Worm (Caenorhabditis elegans) whole organism, L4 larva: ENCODE measurements around the gene F57B1.5.
"Not testable (repeated sequence)": the region's sequence is repeated elsewhere in the genome, so short reads cannot be mapped to it uniquely, and the experiment has no call there.

Source experiments
- D1046.2 ChIP-seq: fragments of 200-800 bp; sonication (Bioruptor generic); IDR thresholded peaks from 2 replicates; pipeline ENCODE4 v1.3.6; 2022; ENCODE audit warnings: missing genetic modification characterization, missing compliant biosample characterization
- F26F4.8 ChIP-seq: fragments of 200-800 bp; sonication (Bioruptor generic); conservative IDR thresholded peaks from 2 replicates; pipeline ENCODE4 v1.3.6; 2022; ENCODE audit warnings: missing genetic modification characterization, missing compliant biosample characterization
- F44E2.7 ChIP-seq: fragments of 200-800 bp; sonication (Bioruptor generic); IDR thresholded peaks from 2 replicates; pipeline ENCODE4 v2.1.2; 2022; ENCODE audit warnings: missing genetic modification characterization, missing compliant biosample characterization
- R02D3.7 ChIP-seq: fragments of 150-350 bp; sonication (generic microtip); optimal IDR thresholded peaks from 3 replicates; lab custom pipeline; 2014; ENCODE audit warnings: missing biosample characterization, missing genetic modification characterization
- Y75B8A.6 ChIP-seq: fragments of 200-800 bp; sonication (Bioruptor generic); IDR thresholded peaks from 2 replicates; pipeline ENCODE4 v1.3.6; 2022; ENCODE audit warnings: missing genetic modification reagents, missing genetic modification characterization, missing compliant biosample characterization
- ZK337.2 ChIP-seq: fragments of 200-800 bp; sonication (Bioruptor generic); IDR thresholded peaks from 2 replicates; pipeline ENCODE4 v1.3.6; 2022; ENCODE audit warnings: missing genetic modification reagents, missing genetic modification characterization, missing compliant biosample characterization
- aly-2 ChIP-seq: sonication (generic microtip); optimal IDR thresholded peaks from 2 replicates; lab custom pipeline; 2018; ENCODE audit warnings: missing biosample characterization, missing genetic modification characterization
- ceh-20 ChIP-seq: fragments of 200-800 bp; sonication (Bioruptor generic); IDR thresholded peaks from 2 replicates; pipeline ENCODE4 v1.3.6; 2022; ENCODE audit warnings: missing genetic modification reagents, missing genetic modification characterization, missing compliant biosample characterization
- ceh-28 ChIP-seq: fragments of 150-350 bp; optimal IDR thresholded peaks from 2 replicates; lab custom pipeline; 2014; ENCODE audit warnings: missing biosample characterization, missing genetic modification reagents, missing genetic modification characterization
- ceh-44 ChIP-seq: fragments of 200-800 bp; sonication (Bioruptor generic); IDR thresholded peaks from 2 replicates; pipeline ENCODE4 v1.3.6; 2022; ENCODE audit warnings: missing genetic modification reagents, missing genetic modification characterization, missing compliant biosample characterization
- ceh-82 ChIP-seq: sonication (generic microtip); optimal IDR thresholded peaks from 2 replicates; lab custom pipeline; 2017; ENCODE audit warnings: missing biosample characterization, missing genetic modification characterization
- ces-1 ChIP-seq: fragments of 150-350 bp; sonication (generic microtip); optimal IDR thresholded peaks from 4 replicates; lab custom pipeline; 2014; ENCODE audit warnings: missing biosample characterization, missing genetic modification reagents, missing genetic modification characterization
- cey-2 ChIP-seq: sonication (generic microtip); optimal IDR thresholded peaks from 3 replicates; lab custom pipeline; 2017; ENCODE audit warnings: missing genetic modification characterization, mild to moderate bottlenecking, missing compliant biosample characterization, antibody characterized with exemption, borderline replicate concordance; ENCODE audit not compliant: insufficient read depth
- ctbp-1 ChIP-seq: fragments of 200-800 bp; sonication (Bioruptor generic); IDR thresholded peaks from 2 replicates; pipeline ENCODE4 v1.3.6; 2022; ENCODE audit warnings: missing genetic modification reagents, missing genetic modification characterization, missing compliant biosample characterization
- daf-16 ChIP-seq, 3 experiments: sonication (generic microtip); optimal IDR thresholded peaks; 2 replicates each; lab custom pipeline; 2016 to 2017; ENCODE audit warnings: missing genetic modification characterization in 3 of 3, missing genetic modification reagents in 3 of 3, mild to moderate bottlenecking in 2 of 3, missing compliant biosample characterization in 2 of 3, missing biosample characterization in 1 of 3, moderate library complexity in 1 of 3
- daf-19 ChIP-seq: fragments of 200-800 bp; sonication (Bioruptor generic); conservative IDR thresholded peaks from 2 replicates; pipeline ENCODE4 v1.3.6; 2022; ENCODE audit warnings: missing genetic modification characterization, missing compliant biosample characterization
- dmd-8 ChIP-seq: fragments of 200-800 bp; sonication (Bioruptor generic); IDR thresholded peaks from 2 replicates; pipeline ENCODE4 v1.3.6; 2022; ENCODE audit warnings: missing genetic modification characterization, missing compliant biosample characterization
- fkh-10 ChIP-seq: fragments of 150-350 bp; optimal IDR thresholded peaks from 2 replicates; lab custom pipeline; 2014; ENCODE audit warnings: missing biosample characterization, missing genetic modification reagents, missing genetic modification characterization
- hif-1 ChIP-seq, 2 experiments: sonication (generic microtip); optimal IDR thresholded peaks; 2 replicates each; lab custom pipeline; 2016 to 2017; ENCODE audit warnings: missing compliant biosample characterization in 2 of 2, missing genetic modification characterization in 2 of 2, missing genetic modification reagents in 2 of 2, missing genotype in 2 of 2, mild to moderate bottlenecking in 1 of 2
- lim-7 ChIP-seq: fragments of 200-800 bp; sonication (Bioruptor generic); IDR thresholded peaks from 2 replicates; pipeline ENCODE4 v1.3.6; 2022; ENCODE audit warnings: missing genetic modification characterization, missing compliant biosample characterization
- lin-1 ChIP-seq: fragments of 200-800 bp; sonication (Bioruptor generic); IDR thresholded peaks from 2 replicates; pipeline ENCODE4 v1.3.6; 2022; ENCODE audit warnings: missing genetic modification reagents, missing genetic modification characterization, missing compliant biosample characterization
- lir-3 ChIP-seq: sonication (generic microtip); optimal IDR thresholded peaks from 2 replicates; lab custom pipeline; 2016; ENCODE audit warnings: mild to moderate bottlenecking, missing genetic modification characterization, missing compliant biosample characterization
- lsy-2 ChIP-seq, 2 experiments: fragments of 150-350 bp in 1 of 2; sonication (generic microtip) in 1 of 2; optimal IDR thresholded peaks; 2 replicates each; lab custom pipeline; 2014 to 2017; ENCODE audit warnings: missing biosample characterization in 2 of 2, missing genetic modification characterization in 2 of 2
- madf-9 ChIP-seq: fragments of 200-800 bp; sonication (Bioruptor generic); conservative IDR thresholded peaks from 2 replicates; pipeline ENCODE4 v1.3.6; 2022; ENCODE audit warnings: missing genetic modification reagents, missing genetic modification characterization, missing compliant biosample characterization
- mes-2 ChIP-seq: sonication (generic microtip); optimal IDR thresholded peaks from 2 replicates; lab custom pipeline; 2016; ENCODE audit warnings: missing genotype, mild to moderate bottlenecking, missing genetic modification characterization, missing compliant biosample characterization; ENCODE audit not compliant: poor library complexity, severe bottlenecking
- mxl-2 ChIP-seq: fragments of 200-800 bp; sonication (Bioruptor generic); conservative IDR thresholded peaks from 2 replicates; pipeline ENCODE4 v1.3.6; 2022; ENCODE audit warnings: missing genetic modification reagents, missing genetic modification characterization, missing compliant biosample characterization
- nhr-11 ChIP-seq: fragments of 150-350 bp; optimal IDR thresholded peaks from 2 replicates; lab custom pipeline; 2014; ENCODE audit warnings: missing biosample characterization, missing genetic modification characterization
- nhr-41 ChIP-seq: fragments of 200-800 bp; sonication (Bioruptor generic); IDR thresholded peaks from 2 replicates; pipeline ENCODE4 v1.3.6; 2022; ENCODE audit warnings: missing genetic modification reagents, missing genetic modification characterization, missing compliant biosample characterization
- pha-4 ChIP-seq, 2 experiments: fragments of 150-350 bp in 1 of 2; fragments of 200-800 bp in 1 of 2; sonication (Bioruptor generic) in 1 of 2; IDR thresholded peaks in 1 of 2; optimal IDR thresholded peaks in 1 of 2; 2 replicates each; pipeline versions ENCODE4 v1.3.6 to Lab custom; 2014 to 2022; ENCODE audit warnings: missing genetic modification characterization in 2 of 2, missing genetic modification reagents in 2 of 2, missing biosample characterization in 1 of 2, missing compliant biosample characterization in 1 of 2
- php-3 ChIP-seq: fragments of 200-800 bp; sonication (Bioruptor generic); IDR thresholded peaks from 2 replicates; pipeline ENCODE4 v1.3.6; 2022; ENCODE audit warnings: missing genetic modification reagents, missing genetic modification characterization, missing compliant biosample characterization
- pqm-1 ChIP-seq: sonication (generic microtip); optimal IDR thresholded peaks from 2 replicates; lab custom pipeline; 2017; ENCODE audit warnings: missing biosample characterization, missing genetic modification characterization
- saeg-2 ChIP-seq: fragments of 200-800 bp; sonication (Bioruptor generic); IDR thresholded peaks from 2 replicates; pipeline ENCODE4 v1.3.6; 2022; ENCODE audit warnings: missing genetic modification reagents, missing genetic modification characterization, missing compliant biosample characterization
- skn-1 ChIP-seq: fragments of 150-350 bp; optimal IDR thresholded peaks from 2 replicates; lab custom pipeline; 2014; ENCODE audit warnings: missing biosample characterization, missing genetic modification characterization
- spr-3 ChIP-seq: fragments of 200-800 bp; sonication (Bioruptor generic); optimal IDR thresholded peaks from 2 replicates; lab custom pipeline; 2018; ENCODE audit warnings: mild to moderate bottlenecking, missing genetic modification characterization, missing compliant biosample characterization
- tra-1 ChIP-seq: fragments of 200-800 bp; sonication (Bioruptor generic); IDR thresholded peaks from 2 replicates; pipeline ENCODE4 v1.3.6; 2022; ENCODE audit warnings: missing genetic modification reagents, missing genetic modification characterization, missing compliant biosample characterization
- unc-62 ChIP-seq, 3 experiments: fragments of 150-350 bp in 1 of 3; sonication (generic microtip); optimal IDR thresholded peaks in 2 of 3; peaks in 1 of 3; 1 replicate in 1 of 3; 2 replicates in 2 of 3; lab custom pipeline; 2014 to 2017; ENCODE audit warnings: missing biosample characterization in 3 of 3, missing genetic modification characterization in 3 of 3, missing genetic modification reagents in 3 of 3, missing genotype in 1 of 3
- vab-7 ChIP-seq: fragments of 200-800 bp; sonication (Bioruptor generic); IDR thresholded peaks from 2 replicates; pipeline ENCODE4 v1.3.6; 2022; ENCODE audit warnings: missing genetic modification reagents, missing genetic modification characterization, missing compliant biosample characterization
- zfp-2 ChIP-seq: sonication (generic microtip); optimal IDR thresholded peaks from 2 replicates; lab custom pipeline; 2016; ENCODE audit warnings: mild to moderate bottlenecking, missing genetic modification characterization, missing compliant biosample characterization
- zip-11 ChIP-seq: fragments of 200-800 bp; sonication (Bioruptor generic); IDR thresholded peaks from 2 replicates; pipeline ENCODE4 v1.3.6; 2022; ENCODE audit warnings: missing genetic modification characterization, missing compliant biosample characterization

Gene F57B1.5

DNA sequence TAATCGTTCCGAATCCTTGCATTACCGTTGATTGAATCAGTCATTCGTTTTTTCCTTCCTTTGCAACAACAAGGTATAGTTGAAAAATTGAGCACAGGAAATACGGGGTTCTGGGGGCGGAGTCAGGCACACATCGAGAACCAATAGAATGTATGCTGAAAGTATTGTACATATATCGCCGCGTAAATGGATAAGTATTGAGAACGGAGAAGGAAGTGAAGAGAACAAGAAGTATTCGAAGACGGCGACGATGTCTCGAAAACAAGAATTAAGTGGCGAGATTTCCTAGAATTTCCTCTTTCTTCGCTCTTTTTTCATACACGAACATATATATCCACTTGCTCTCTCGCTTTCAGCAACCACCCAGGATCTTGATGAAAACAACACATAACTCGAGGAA lies 13.5 kb downstream of the F57B1.5 start:
- TF ChIP-seq lir-3 (tag; lab: Kevin White, UChicago) (no peak), Y75B8A.6 (GFP tag; lab: Robert Waterston, UW) (no peak), unc-62 (GFP tag; optimal IDR thresholded peaks at IDR 0.05 in 1 of 2; lab: Kevin White, UChicago) (peak in 1 of 2 experiments; percentile 92), unc-62 (tag; optimal IDR thresholded peaks at IDR 0.05; lab: Kevin White, UChicago) (no peak), fkh-10 (peak; percentile 45)

- TF ChIP-seq daf-19 (no peak), ces-1 (no peak), daf-16 (GFP tag; optimal IDR thresholded peaks at IDR 0.05; lab: Kevin White, UChicago) (no peak), daf-16 (tag; optimal IDR thresholded peaks at IDR 0.05; lab: Kevin White, UChicago) (no peak), ceh-82 (tag; lab: Kevin White, UChicago) (no peak), nhr-41 (no peak), skn-1 (tag; lab: Kevin White, UChicago) (no peak), hif-1 (tag; optimal IDR thresholded peaks at IDR 0.05; lab: Kevin White, UChicago) (no peak), mxl-2 (no peak), pqm-1 (tag; lab: Kevin White, UChicago) (no peak), mes-2 (tag; lab: Kevin White, UChicago) (no peak), ceh-28 (tag; lab: Kevin White, UChicago) (no peak), lin-1 (GFP tag; lab: Robert Waterston, UW) (no peak), cey-2 (tag; lab: Kevin White, UChicago) (no peak), lsy-2 (tag; optimal IDR thresholded peaks at IDR 0.05; lab: Kevin White, UChicago) (no peak), zfp-2 (tag; lab: Kevin White, UChicago) (no peak), ceh-44 (no peak)
Observed at ce11 chrV:13229538-13229937, 22.0 kb downstream of the F57B1.5 start.

DNA sequence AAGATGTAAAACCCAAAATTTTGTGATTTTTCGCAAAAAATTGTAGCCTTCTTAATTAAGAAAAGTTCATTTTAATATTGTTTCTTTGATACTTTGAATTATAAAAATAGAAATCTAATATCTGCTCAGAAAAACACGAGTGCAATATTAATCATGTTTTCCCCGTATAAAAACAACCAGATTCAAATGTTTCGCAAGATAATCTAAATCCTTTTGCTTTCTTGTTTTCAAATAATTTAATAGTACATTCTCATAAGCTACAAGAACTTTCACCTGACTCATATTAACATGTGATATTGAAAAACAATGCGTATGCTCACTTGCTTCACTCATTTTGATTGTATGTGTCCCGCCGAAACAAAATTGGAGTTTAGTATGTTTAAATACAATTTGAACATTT lies 27.8 kb downstream of the F57B1.5 start:
- peak; percentile 28 for TF ChIP-seq nhr-11 (tag; lab: Kevin White, UChicago)
- TF ChIP-seq ZK337.2 = no peak
- TF ChIP-seq, all 104 proteins: peak for 1

DNA sequence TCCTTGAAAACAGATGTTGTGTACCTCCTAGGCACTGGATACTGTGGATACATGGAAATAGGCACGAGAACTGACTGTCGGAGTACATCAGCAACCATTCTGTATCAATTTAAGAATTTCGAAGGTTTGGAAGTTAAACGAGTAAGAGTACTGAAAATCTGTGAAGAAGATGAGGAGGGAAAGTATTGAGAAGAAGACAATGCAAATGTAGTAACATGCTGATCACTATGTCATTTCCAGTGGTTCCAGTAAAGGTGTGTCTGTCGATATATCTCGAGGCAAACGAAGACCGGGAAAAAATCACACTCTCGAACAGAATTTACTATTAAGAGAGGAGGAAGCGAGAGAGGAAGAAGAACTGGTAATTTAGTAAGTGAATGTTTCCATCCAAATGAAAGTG lies 29.0 kb downstream of the F57B1.5 start, which contains the start of gene dmd-10:
Gene dmd-10 (minus strand): TSS at position 101 of the 400 bp plus-strand sequence.
- no peak for TF ChIP-seq ceh-20 (GFP tag; lab: Robert Waterston, UW)
- no peak for TF ChIP-seq pqm-1 (tag; lab: Kevin White, UChicago)
- no peak for TF ChIP-seq spr-3 (GFP tag; lab: Kevin White, UChicago)
- no peak for TF ChIP-seq skn-1 (tag; lab: Kevin White, UChicago)
- peak in 1 of 2 experiments; percentile 78 for TF ChIP-seq unc-62 (GFP tag; optimal IDR thresholded peaks at IDR 0.05 in 1 of 2; lab: Kevin White, UChicago)
- no peak for TF ChIP-seq unc-62 (tag; optimal IDR thresholded peaks at IDR 0.05; lab: Kevin White, UChicago)
- TF ChIP-seq zip-11 = no peak
- no peak for TF ChIP-seq ceh-82 (tag; lab: Kevin White, UChicago)
- no peak for TF ChIP-seq R02D3.7
- TF ChIP-seq aly-2 (tag; lab: Kevin White, UChicago) = no peak
- TF ChIP-seq, all 104 proteins: peak for 1

- TF ChIP-seq vab-7 (GFP tag; lab: Robert Waterston, UW) = peak; percentile 73
- 0 out of 2 replicates have a peak, but pooled peaks have one; percentile 9 for TF ChIP-seq ceh-44
- peak; percentile 45; the same call in 1 of the 2 replicates for TF ChIP-seq madf-9 (GFP tag; lab: Robert Waterston, UW)
- TF ChIP-seq php-3 = 0 out of 2 replicates have a peak, but pooled peaks have one; percentile 15
- TF ChIP-seq nhr-41 = peak; percentile 20; the same call in 1 of the 2 replicates
- TF ChIP-seq ctbp-1 (GFP tag; lab: Robert Waterston, UW) = 0 out of 2 replicates have a peak, but pooled peaks have one; percentile 42
- peak; percentile 81 for TF ChIP-seq F26F4.8 (GFP tag; lab: Robert Waterston, UW)
- 0 out of 2 replicates have a peak, but pooled peaks have one; percentile 32 for TF ChIP-seq saeg-2
- peak; percentile 29; the same call in 1 of the 2 replicates for TF ChIP-seq tra-1 (GFP tag; lab: Robert Waterston, UW)
- TF ChIP-seq dmd-8 (GFP tag; lab: Robert Waterston, UW) = peak; percentile 93
- 0 out of 2 replicates have a peak, but pooled peaks have one; percentile 26 for TF ChIP-seq D1046.2 (GFP tag; lab: Robert Waterston, UW)
- TF ChIP-seq F44E2.7 (GFP tag; lab: Robert Waterston, UW) = 0 out of 2 replicates have a peak, but pooled peaks have one; percentile 50
- TF ChIP-seq lim-7 (GFP tag; lab: Robert Waterston, UW) = peak; percentile 85
- TF ChIP-seq pha-4 (GFP tag; IDR thresholded peaks at IDR 0.05; lab: Robert Waterston, UW) = peak; percentile 63; the same call in 1 of the 2 replicates
- not testable (repeated sequence) for TF ChIP-seq pha-4 (tag; optimal IDR thresholded peaks at IDR 0.05; lab: Kevin White, UChicago)
Observed at ce11 chrV:13239720-13240119, 32.2 kb downstream of the F57B1.5 start.
